Worm (Caenorhabditis elegans): ENCODE results near the gene stn-2.
A peak's percentile ranks its signal among the peaks of the same experiment; 100 is the strongest.

Gene stn-2

DNA sequence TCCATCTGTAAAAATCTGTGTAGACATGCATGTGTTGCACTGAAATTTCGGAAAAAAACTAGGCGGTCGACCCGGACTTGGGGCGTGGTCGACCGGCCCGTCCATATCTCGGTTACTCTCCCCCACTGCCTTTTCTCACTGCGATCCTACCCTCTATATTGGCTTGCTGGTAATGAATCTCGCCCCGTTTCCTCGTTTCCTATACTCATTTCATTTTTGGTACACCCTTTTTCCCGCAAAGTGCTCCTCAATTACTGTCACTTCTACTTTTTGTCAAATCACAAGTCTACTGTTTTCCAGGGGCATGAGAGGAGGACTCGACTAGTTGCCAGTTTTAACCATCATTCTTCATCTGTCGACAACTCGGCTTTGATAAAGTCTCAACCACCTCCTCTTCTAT, 38.6 kb upstream of the stn-2 start, which contains the start of gene K09F5.6:
K09F5.6 (plus strand) TSS at position 301 of the 400 bp plus-strand sequence.
- no peak for TF ChIP-seq lim-6 (tag; optimal IDR thresholded peaks at IDR 0.05)
- TF ChIP-seq ceh-19 (GFP tag; optimal IDR thresholded peaks at IDR 0.05) = peak; percentile 6

ce11 chrX:7715463-7715862, 35.0 kb upstream of the stn-2 start:
- peak; percentile 65 for TF ChIP-seq ceh-18 (tag; optimal IDR thresholded peaks at IDR 0.05)
- TF ChIP-seq unc-55 (GFP tag; optimal IDR thresholded peaks at IDR 0.05) = peak; percentile 93
- no peak for TF ChIP-seq tbx-7 (tag; optimal IDR thresholded peaks at IDR 0.05)
- TF ChIP-seq hlh-8 (tag; optimal IDR thresholded peaks at IDR 0.05) = no peak

ce11 chrX:7712887-7713286, 32.5 kb upstream of the stn-2 start:
- TF ChIP-seq tbx-2 (tag; optimal IDR thresholded peaks at IDR 0.05) (peak; percentile 47), F13H6.1 (tag; optimal IDR thresholded peaks at IDR 0.05) (no peak), ref-2 (tag; optimal IDR thresholded peaks at IDR 0.05) (peak; percentile 46), sdc-2 (tag; optimal IDR thresholded peaks at IDR 0.05) (peak; percentile 0), C38D4.7 (GFP tag; optimal IDR thresholded peaks at IDR 0.05) (no peak), ceh-6 (GFP tag; optimal IDR thresholded peaks at IDR 0.05) (no peak), dmd-4 (tag; optimal IDR thresholded peaks at IDR 0.05; ENCODE audit: borderline replicate concordance) (no peak), ceh-31 (tag; optimal IDR thresholded peaks at IDR 0.05) (peak; percentile 58), ceh-14 (tag; optimal IDR thresholded peaks at IDR 0.05) (peak; percentile 71), nfya-1 (tag; optimal IDR thresholded peaks at IDR 0.05) (peak; percentile 24), unc-42 (tag; optimal IDR thresholded peaks at IDR 0.05) (peak; percentile 97), rnt-1 (tag; optimal IDR thresholded peaks at IDR 0.05) (no peak), gmeb-2 (tag; optimal IDR thresholded peaks at IDR 0.05) (no peak), ama-1 (optimal IDR thresholded peaks at IDR 0.05) (no peak), ceh-22 (tag; optimal IDR thresholded peaks at IDR 0.05) (no peak), ceh-24 (tag; optimal IDR thresholded peaks at IDR 0.05) (no peak), nhr-11 (tag; optimal IDR thresholded peaks at IDR 0.05) (no peak), tbx-7 (tag; optimal IDR thresholded peaks at IDR 0.05) (no peak), pha-2 (tag; optimal IDR thresholded peaks at IDR 0.05) (no peak), hlh-30 (tag; optimal IDR thresholded peaks at IDR 0.05; ENCODE audit: insufficient read depth) (no peak), hlh-15 (tag; optimal IDR thresholded peaks at IDR 0.05) (no peak), unc-55 (GFP tag; optimal IDR thresholded peaks at IDR 0.05) (peak; percentile 43)

DNA sequence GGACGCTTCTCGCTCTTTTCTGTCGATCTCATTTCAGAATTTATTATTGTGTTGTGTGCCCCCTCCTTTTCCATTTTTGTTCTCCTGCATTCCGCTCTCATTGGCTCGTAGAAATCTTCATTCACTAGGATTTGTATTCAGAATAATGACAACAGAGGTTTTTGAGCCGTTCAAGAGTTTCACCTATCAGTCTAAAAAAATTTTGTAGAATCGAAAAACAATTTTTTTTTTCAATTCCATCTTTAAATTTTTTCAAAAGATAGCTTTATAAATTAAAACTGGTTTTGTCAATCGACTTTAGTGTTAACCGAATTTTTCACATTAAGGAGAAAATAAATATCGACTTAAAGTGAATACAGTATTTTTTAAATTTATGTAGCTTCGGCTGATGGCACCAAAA, 30.2 kb upstream of the stn-2 start, which contains the start of gene K09F5.4:
K09F5.4 (minus strand) TSS at position 101 of the 400 bp plus-strand sequence.
- TF ChIP-seq ceh-2 (tag; optimal IDR thresholded peaks at IDR 0.05) = no peak
- TF ChIP-seq ceh-24 (tag; optimal IDR thresholded peaks at IDR 0.05) = no peak
- no peak for TF ChIP-seq nhr-232 (tag; optimal IDR thresholded peaks at IDR 0.05)
- TF ChIP-seq ceh-34 (tag; optimal IDR thresholded peaks at IDR 0.05) = no peak
- TF ChIP-seq C08G9.2 (tag; optimal IDR thresholded peaks at IDR 0.05) = no peak
- no peak for TF ChIP-seq F13H6.1 (tag; optimal IDR thresholded peaks at IDR 0.05)
- TF ChIP-seq lin-11 (tag; optimal IDR thresholded peaks at IDR 0.05) = no peak
- no peak for TF ChIP-seq ttx-3 (tag; optimal IDR thresholded peaks at IDR 0.05)
- no peak for TF ChIP-seq hlh-15 (tag; optimal IDR thresholded peaks at IDR 0.05)
- no peak for TF ChIP-seq pha-4 (tag; optimal IDR thresholded peaks at IDR 0.05)

DNA sequence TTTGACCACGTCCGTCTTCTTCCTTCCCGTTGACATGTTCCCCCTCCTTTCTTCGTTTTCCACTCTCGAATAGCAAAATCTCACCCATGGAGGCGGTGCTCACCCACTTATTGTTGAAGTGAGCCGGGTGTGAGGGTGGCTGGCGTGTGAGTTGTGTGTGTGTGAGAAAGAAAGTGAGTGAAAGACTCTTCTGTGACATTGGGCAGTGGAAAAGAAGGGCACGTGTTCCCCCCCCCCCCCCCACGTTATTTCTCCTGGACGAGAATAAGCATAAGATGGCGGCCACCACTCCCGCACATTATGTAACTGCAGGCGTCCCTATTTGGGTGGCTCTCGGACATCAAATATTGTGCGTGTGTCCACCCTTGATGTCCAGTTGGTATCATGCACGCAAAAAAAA, 29.8 kb upstream of the stn-2 start:
- TF ChIP-seq unc-3 (GFP tag; conservative IDR thresholded peaks at IDR 0.05) (no peak), unc-3 (tag; optimal IDR thresholded peaks at IDR 0.05) (no peak), ceh-19 (GFP tag; optimal IDR thresholded peaks at IDR 0.05) (peak; percentile 75), sox-2 (GFP tag; IDR thresholded peaks at IDR 0.05) (0 out of 2 replicates have a peak, but pooled peaks have one; percentile 6), unc-55 (GFP tag; optimal IDR thresholded peaks at IDR 0.05) (no peak)
